Worm (Caenorhabditis elegans) whole organism, late embryonic: Measurements from ENCODE around the gene inpp-1.
"Not testable (repeated sequence)": the region's sequence is repeated elsewhere in the genome, so short reads cannot be mapped to it uniquely, and the experiment has no call there.

Experiments
- K09A11.1 ChIP-seq: sonication (generic microtip); optimal IDR thresholded peaks from 2 replicates; lab custom pipeline; 2017; ENCODE audit warnings: antibody characterized with exemption, mild to moderate bottlenecking, missing genetic modification characterization, missing compliant biosample characterization; ENCODE audit not compliant: insufficient read depth
- che-1 ChIP-seq: sonication (generic microtip); optimal IDR thresholded peaks from 2 replicates; lab custom pipeline; 2016; ENCODE audit warnings: mild to moderate bottlenecking, missing genetic modification characterization, missing compliant biosample characterization
- dmd-4 ChIP-seq: sonication (generic microtip); optimal IDR thresholded peaks from 2 replicates; lab custom pipeline; 2016; ENCODE audit warnings: borderline replicate concordance, missing genetic modification characterization, missing compliant biosample characterization
- elt-2 ChIP-seq: sonication (generic microtip); optimal IDR thresholded peaks from 2 replicates; lab custom pipeline; 2016; ENCODE audit warnings: missing genetic modification reagents, missing genetic modification characterization, missing compliant biosample characterization
- hlh-15 ChIP-seq: sonication (generic microtip); optimal IDR thresholded peaks from 2 replicates; lab custom pipeline; 2016; ENCODE audit warnings: missing genetic modification characterization, missing compliant biosample characterization
- nhr-11 ChIP-seq: fragments of 150-350 bp; optimal IDR thresholded peaks from 2 replicates; lab custom pipeline; 2014; ENCODE audit warnings: missing biosample characterization, missing genetic modification characterization
- pha-2 ChIP-seq: sonication (generic microtip); optimal IDR thresholded peaks from 2 replicates; lab custom pipeline; 2017; ENCODE audit warnings: mild to moderate bottlenecking, missing genetic modification characterization, missing compliant biosample characterization
- pqm-1 ChIP-seq: sonication (generic microtip); optimal IDR thresholded peaks from 2 replicates; lab custom pipeline; 2016; ENCODE audit warnings: missing genetic modification characterization, missing compliant biosample characterization
- rnt-1 ChIP-seq: sonication (generic microtip); optimal IDR thresholded peaks from 2 replicates; lab custom pipeline; 2016; ENCODE audit warnings: missing genetic modification characterization, missing compliant biosample characterization
- syd-9 ChIP-seq: sonication (generic microtip); optimal IDR thresholded peaks from 2 replicates; lab custom pipeline; 2016; ENCODE audit warnings: mild to moderate bottlenecking, missing genetic modification characterization, moderate library complexity, missing compliant biosample characterization
- unc-86 ChIP-seq: sonication (generic microtip); optimal IDR thresholded peaks from 2 replicates; lab custom pipeline; 2016; ENCODE audit warnings: missing genetic modification characterization, missing compliant biosample characterization

ce11 chrIV:10751740-10752139, 22.0 kb downstream of the inpp-1 start, which contains the start of gene T25B9.2:
- not testable (repeated sequence) for TF ChIP-seq unc-86 (tag; lab: Kevin White, UChicago); K09A11.1 (tag; lab: Kevin White, UChicago); che-1 (tag; lab: Kevin White, UChicago); elt-2; pqm-1 (tag; lab: Kevin White, UChicago); syd-9 (tag; lab: Kevin White, UChicago); rnt-1; hlh-15 (tag; lab: Kevin White, UChicago); dmd-4 (tag; lab: Kevin White, UChicago); pha-2 (tag; lab: Kevin White, UChicago); nhr-11 (tag; lab: Kevin White, UChicago)
